Worm (Caenorhabditis elegans) whole organism, L4 larva: ENCODE data around the gene C17B7.4.

Experiments
- F10B5.3 ChIP-seq: sonication (generic microtip); optimal IDR thresholded peaks from 2 replicates; lab custom pipeline; 2016; ENCODE audit warnings: mild to moderate bottlenecking, missing genetic modification characterization, missing compliant biosample characterization
- F37D6.2 ChIP-seq: sonication (generic microtip); optimal IDR thresholded peaks from 2 replicates; lab custom pipeline; 2016; ENCODE audit warnings: mild to moderate bottlenecking, missing genetic modification characterization, missing compliant biosample characterization
- F49E8.2 ChIP-seq: sonication (generic microtip); optimal IDR thresholded peaks from 2 replicates; lab custom pipeline; 2016; ENCODE audit warnings: missing compliant biosample characterization, mild to moderate bottlenecking, missing genetic modification characterization, borderline replicate concordance
- R02D3.7 ChIP-seq: fragments of 150-350 bp; sonication (generic microtip); optimal IDR thresholded peaks from 3 replicates; lab custom pipeline; 2014; ENCODE audit warnings: missing biosample characterization, missing genetic modification characterization
- T20F7.1 ChIP-seq: fragments of 200-800 bp; sonication (Bioruptor generic); optimal IDR thresholded peaks from 2 replicates; lab custom pipeline; 2018; ENCODE audit warnings: mild to moderate bottlenecking, missing genetic modification characterization, missing compliant biosample characterization
- T26A8.4 ChIP-seq: fragments of 200-800 bp; sonication (Bioruptor generic); IDR thresholded peaks from 2 replicates; pipeline ENCODE4 v1.3.6; 2022; ENCODE audit warnings: missing genetic modification characterization, missing compliant biosample characterization
- Y105C5A.15 ChIP-seq: fragments of 200-800 bp; sonication (Bioruptor generic); IDR thresholded peaks from 2 replicates; pipeline ENCODE4 v1.3.6; 2022; ENCODE audit warnings: missing genetic modification characterization, missing compliant biosample characterization
- Y75B8A.6 ChIP-seq: fragments of 200-800 bp; sonication (Bioruptor generic); IDR thresholded peaks from 2 replicates; pipeline ENCODE4 v1.3.6; 2022; ENCODE audit warnings: missing genetic modification reagents, missing genetic modification characterization, missing compliant biosample characterization
- ZK546.5 ChIP-seq, 2 experiments: sonication (generic microtip); optimal IDR thresholded peaks; 2 replicates each; lab custom pipeline; 2017; ENCODE audit warnings: missing biosample characterization in 2 of 2, missing genetic modification characterization in 2 of 2
- aly-2 ChIP-seq: sonication (generic microtip); optimal IDR thresholded peaks from 2 replicates; lab custom pipeline; 2018; ENCODE audit warnings: missing biosample characterization, missing genetic modification characterization
- ceh-28 ChIP-seq: fragments of 150-350 bp; optimal IDR thresholded peaks from 2 replicates; lab custom pipeline; 2014; ENCODE audit warnings: missing biosample characterization, missing genetic modification reagents, missing genetic modification characterization
- ceh-82 ChIP-seq: sonication (generic microtip); optimal IDR thresholded peaks from 2 replicates; lab custom pipeline; 2017; ENCODE audit warnings: missing biosample characterization, missing genetic modification characterization
- ctbp-1 ChIP-seq: fragments of 200-800 bp; sonication (Bioruptor generic); IDR thresholded peaks from 2 replicates; pipeline ENCODE4 v1.3.6; 2022; ENCODE audit warnings: missing genetic modification reagents, missing genetic modification characterization, missing compliant biosample characterization
- daf-19 ChIP-seq: fragments of 200-800 bp; sonication (Bioruptor generic); conservative IDR thresholded peaks from 2 replicates; pipeline ENCODE4 v1.3.6; 2022; ENCODE audit warnings: missing genetic modification characterization, missing compliant biosample characterization
- daf-8 ChIP-seq: fragments of 200-800 bp; sonication (Bioruptor generic); IDR thresholded peaks from 2 replicates; pipeline ENCODE4 v1.3.6; 2022; ENCODE audit warnings: missing genetic modification characterization, missing compliant biosample characterization
- dmd-8 ChIP-seq: fragments of 200-800 bp; sonication (Bioruptor generic); IDR thresholded peaks from 2 replicates; pipeline ENCODE4 v1.3.6; 2022; ENCODE audit warnings: missing genetic modification characterization, missing compliant biosample characterization
- dpl-1 ChIP-seq: fragments of 150-350 bp; optimal IDR thresholded peaks from 2 replicates; lab custom pipeline; 2014; ENCODE audit warnings: missing biosample characterization, missing genetic modification reagents, missing genetic modification characterization
- duxl-1 ChIP-seq: sonication (generic microtip); optimal IDR thresholded peaks from 2 replicates; lab custom pipeline; 2016; ENCODE audit warnings: mild to moderate bottlenecking, missing genetic modification characterization, moderate library complexity, missing compliant biosample characterization; ENCODE audit not compliant: poor library complexity
- egl-43 ChIP-seq: fragments of 200-800 bp; sonication (Bioruptor generic); IDR thresholded peaks from 2 replicates; pipeline ENCODE4 v1.3.6; 2022; ENCODE audit warnings: missing genetic modification reagents, missing genetic modification characterization, missing compliant biosample characterization
- fkh-10 ChIP-seq: fragments of 150-350 bp; optimal IDR thresholded peaks from 2 replicates; lab custom pipeline; 2014; ENCODE audit warnings: missing biosample characterization, missing genetic modification reagents, missing genetic modification characterization
- fos-1 ChIP-seq: fragments of 150-350 bp; optimal IDR thresholded peaks from 2 replicates; lab custom pipeline; 2014; ENCODE audit warnings: missing biosample characterization, missing genetic modification characterization
- gei-8 ChIP-seq: fragments of 200-800 bp; sonication (Bioruptor generic); optimal IDR thresholded peaks from 2 replicates; lab custom pipeline; 2018; ENCODE audit warnings: mild to moderate bottlenecking, missing genetic modification characterization, missing compliant biosample characterization
- hif-1 ChIP-seq, 2 experiments: sonication (generic microtip); optimal IDR thresholded peaks; 2 replicates each; lab custom pipeline; 2016 to 2017; ENCODE audit warnings: missing compliant biosample characterization in 2 of 2, missing genetic modification characterization in 2 of 2, missing genetic modification reagents in 2 of 2, missing genotype in 2 of 2, mild to moderate bottlenecking in 1 of 2
- hlh-30 ChIP-seq: sonication (generic microtip); optimal IDR thresholded peaks from 2 replicates; lab custom pipeline; 2017; ENCODE audit warnings: antibody characterized with exemption, mild to moderate bottlenecking, missing genetic modification characterization, missing compliant biosample characterization; ENCODE audit not compliant: insufficient read depth
- hmg-1.1 ChIP-seq: fragments of 200-800 bp; sonication (Bioruptor generic); IDR thresholded peaks from 2 replicates; pipeline ENCODE4 v1.3.6; 2022; ENCODE audit warnings: missing genetic modification reagents, missing genetic modification characterization, missing compliant biosample characterization
- lim-7 ChIP-seq: fragments of 200-800 bp; sonication (Bioruptor generic); IDR thresholded peaks from 2 replicates; pipeline ENCODE4 v1.3.6; 2022; ENCODE audit warnings: missing genetic modification characterization, missing compliant biosample characterization
- lin-29 ChIP-seq: fragments of 200-800 bp; sonication (Bioruptor generic); IDR thresholded peaks from 2 replicates; pipeline ENCODE4 v1.3.6; 2022; ENCODE audit warnings: missing genetic modification reagents, missing genetic modification characterization, missing compliant biosample characterization
- lsy-2 ChIP-seq, 2 experiments: fragments of 150-350 bp in 1 of 2; sonication (generic microtip) in 1 of 2; optimal IDR thresholded peaks; 2 replicates each; lab custom pipeline; 2014 to 2017; ENCODE audit warnings: missing biosample characterization in 2 of 2, missing genetic modification characterization in 2 of 2
- madf-5 ChIP-seq, 2 experiments: fragments of 200-800 bp; sonication (Bioruptor generic); IDR thresholded peaks; 2 replicates each; pipeline ENCODE4 v1.3.6; 2022; ENCODE audit warnings: missing compliant biosample characterization in 2 of 2, missing genetic modification characterization in 2 of 2
- mes-2 ChIP-seq: sonication (generic microtip); optimal IDR thresholded peaks from 2 replicates; lab custom pipeline; 2016; ENCODE audit warnings: missing genotype, mild to moderate bottlenecking, missing genetic modification characterization, missing compliant biosample characterization; ENCODE audit not compliant: poor library complexity, severe bottlenecking
- mxl-2 ChIP-seq: fragments of 200-800 bp; sonication (Bioruptor generic); conservative IDR thresholded peaks from 2 replicates; pipeline ENCODE4 v1.3.6; 2022; ENCODE audit warnings: missing genetic modification reagents, missing genetic modification characterization, missing compliant biosample characterization
- mxl-3 ChIP-seq: fragments of 200-800 bp; sonication (Bioruptor generic); optimal IDR thresholded peaks from 2 replicates; lab custom pipeline; 2018; ENCODE audit warnings: mild to moderate bottlenecking, missing genetic modification characterization, missing compliant biosample characterization
- nhr-102 ChIP-seq: sonication (generic microtip); optimal IDR thresholded peaks from 2 replicates; lab custom pipeline; 2016; ENCODE audit warnings: mild to moderate bottlenecking, missing genetic modification characterization, moderate library complexity, missing compliant biosample characterization
- nhr-11 ChIP-seq: fragments of 150-350 bp; optimal IDR thresholded peaks from 2 replicates; lab custom pipeline; 2014; ENCODE audit warnings: missing biosample characterization, missing genetic modification characterization
- nhr-25 ChIP-seq: sonication (generic microtip); optimal IDR thresholded peaks from 2 replicates; lab custom pipeline; 2017; ENCODE audit warnings: missing genetic modification characterization, mild to moderate bottlenecking, missing compliant biosample characterization, antibody characterized with exemption, moderate library complexity, borderline replicate concordance; ENCODE audit not compliant: insufficient read depth
- nhr-28 ChIP-seq: fragments of 150-350 bp; optimal IDR thresholded peaks from 2 replicates; lab custom pipeline; 2014; ENCODE audit warnings: missing biosample characterization, missing genetic modification characterization
- nhr-48 ChIP-seq: sonication (generic microtip); optimal IDR thresholded peaks from 2 replicates; lab custom pipeline; 2016; ENCODE audit warnings: mild to moderate bottlenecking, missing genetic modification characterization, missing compliant biosample characterization
- nhr-76 ChIP-seq: fragments of 150-350 bp; optimal IDR thresholded peaks from 2 replicates; lab custom pipeline; 2014; ENCODE audit warnings: missing biosample characterization, missing genetic modification characterization
- nhr-77 ChIP-seq: fragments of 150-350 bp; optimal IDR thresholded peaks from 2 replicates; lab custom pipeline; 2014; ENCODE audit warnings: missing biosample characterization, missing genetic modification characterization
- pqm-1 ChIP-seq: sonication (generic microtip); optimal IDR thresholded peaks from 2 replicates; lab custom pipeline; 2017; ENCODE audit warnings: missing biosample characterization, missing genetic modification characterization
- set-16 ChIP-seq: fragments of 200-800 bp; sonication (Bioruptor generic); IDR thresholded peaks from 2 replicates; pipeline ENCODE4 v1.3.6; 2022; ENCODE audit warnings: missing genetic modification reagents, missing genetic modification characterization, missing compliant biosample characterization
- skn-1 ChIP-seq: fragments of 150-350 bp; optimal IDR thresholded peaks from 2 replicates; lab custom pipeline; 2014; ENCODE audit warnings: missing biosample characterization, missing genetic modification characterization
- snpc-4 ChIP-seq: fragments of 150-350 bp; optimal IDR thresholded peaks from 2 replicates; lab custom pipeline; 2014; ENCODE audit warnings: missing biosample characterization, missing genetic modification characterization
- spr-1 ChIP-seq: sonication (generic microtip); optimal IDR thresholded peaks from 2 replicates; lab custom pipeline; 2016; ENCODE audit warnings: mild to moderate bottlenecking, missing genetic modification characterization, missing compliant biosample characterization
- spr-3 ChIP-seq: fragments of 200-800 bp; sonication (Bioruptor generic); optimal IDR thresholded peaks from 2 replicates; lab custom pipeline; 2018; ENCODE audit warnings: mild to moderate bottlenecking, missing genetic modification characterization, missing compliant biosample characterization
- tag-97 ChIP-seq: fragments of 200-800 bp; sonication (Bioruptor generic); IDR thresholded peaks from 2 replicates; pipeline ENCODE4 v1.3.6; 2022; ENCODE audit warnings: missing genetic modification characterization, missing compliant biosample characterization
- unc-62 ChIP-seq, 3 experiments: fragments of 150-350 bp in 1 of 3; sonication (generic microtip); optimal IDR thresholded peaks in 2 of 3; peaks in 1 of 3; 1 replicate in 1 of 3; 2 replicates in 2 of 3; lab custom pipeline; 2014 to 2017; ENCODE audit warnings: missing biosample characterization in 3 of 3, missing genetic modification characterization in 3 of 3, missing genetic modification reagents in 3 of 3, missing genotype in 1 of 3
- vab-7 ChIP-seq: fragments of 200-800 bp; sonication (Bioruptor generic); IDR thresholded peaks from 2 replicates; pipeline ENCODE4 v1.3.6; 2022; ENCODE audit warnings: missing genetic modification reagents, missing genetic modification characterization, missing compliant biosample characterization
- zag-1 ChIP-seq: fragments of 150-350 bp; optimal IDR thresholded peaks from 2 replicates; lab custom pipeline; 2014; ENCODE audit warnings: missing biosample characterization, missing genetic modification characterization
- zfp-2 ChIP-seq: sonication (generic microtip); optimal IDR thresholded peaks from 2 replicates; lab custom pipeline; 2016; ENCODE audit warnings: mild to moderate bottlenecking, missing genetic modification characterization, missing compliant biosample characterization
- ztf-11 ChIP-seq: fragments of 150-350 bp; optimal IDR thresholded peaks from 2 replicates; lab custom pipeline; 2014; ENCODE audit warnings: missing biosample characterization, missing genetic modification characterization

C17B7.4 gene

ce11 chrV:3315308-3315707 lies 23.8 kb upstream of the C17B7.4 start, which contains the start of gene arrd-19:
TSS of gene arrd-19 (minus strand) at chrV:3315516.
- TF ChIP-seq zfp-2 (tag; lab: Kevin White, UChicago): no peak
- no peak for TF ChIP-seq nhr-102 (tag; lab: Kevin White, UChicago)
- TF ChIP-seq dpl-1 (GFP tag; lab: Kevin White, UChicago): peak; percentile 66
- TF ChIP-seq madf-5 (GFP tag; IDR thresholded peaks at IDR 0.05; lab: Robert Waterston, UW): no peak
- TF ChIP-seq Y105C5A.15: no peak
- peak; percentile 26 to 79 for TF ChIP-seq lsy-2 (tag; optimal IDR thresholded peaks at IDR 0.05; lab: Kevin White, UChicago)
- TF ChIP-seq hif-1 (tag; optimal IDR thresholded peaks at IDR 0.05; lab: Kevin White, UChicago): peak in 1 of 2 experiments; percentile 64
- peak; percentile 90 for TF ChIP-seq nhr-28 (tag; lab: Kevin White, UChicago)
- no peak for TF ChIP-seq F49E8.2 (tag; lab: Kevin White, UChicago)
- peak; percentile 79 for TF ChIP-seq nhr-77
- no peak for TF ChIP-seq spr-3
- no peak for TF ChIP-seq gei-8 (GFP tag; lab: Kevin White, UChicago)
- TF ChIP-seq mxl-3: peak; percentile 72
- TF ChIP-seq daf-19: no peak
- peak; percentile 79 for TF ChIP-seq duxl-1 (tag; lab: Kevin White, UChicago)
- peak; percentile 90 for TF ChIP-seq nhr-48 (tag; lab: Kevin White, UChicago)
- TF ChIP-seq R02D3.7: no peak
- TF ChIP-seq lim-7: no peak
- no peak for TF ChIP-seq fos-1 (tag; lab: Kevin White, UChicago)
- TF ChIP-seq set-16 (GFP tag; lab: Robert Waterston, UW): no peak
- TF ChIP-seq egl-43: no peak; the same call in 1 of the 2 replicates
- no peak for TF ChIP-seq snpc-4 (tag; lab: Kevin White, UChicago)
- no peak; the same call in 1 of the 2 replicates for TF ChIP-seq vab-7 (GFP tag; lab: Robert Waterston, UW)
- TF ChIP-seq ZK546.5 (tag; optimal IDR thresholded peaks at IDR 0.05; lab: Kevin White, UChicago): no peak
- peak; percentile 53 for TF ChIP-seq nhr-25 (tag; lab: Kevin White, UChicago)
- TF ChIP-seq hmg-1.1 (GFP tag; lab: Robert Waterston, UW): peak; percentile 93
- TF ChIP-seq aly-2 (tag; lab: Kevin White, UChicago): no peak
- no peak for TF ChIP-seq nhr-76
- no peak for TF ChIP-seq skn-1 (tag; lab: Kevin White, UChicago)
- TF ChIP-seq lin-29 (GFP tag; lab: Robert Waterston, UW): peak; percentile 58; the same call in 1 of the 2 replicates
- TF ChIP-seq ceh-82 (tag; lab: Kevin White, UChicago): no peak
- no peak for TF ChIP-seq Y75B8A.6
- peak in 1 of 2 experiments; percentile 97 for TF ChIP-seq unc-62 (GFP tag; optimal IDR thresholded peaks at IDR 0.05 in 1 of 2; lab: Kevin White, UChicago)
- no peak for TF ChIP-seq unc-62 (tag; optimal IDR thresholded peaks at IDR 0.05; lab: Kevin White, UChicago)
- TF ChIP-seq hlh-30 (tag; lab: Kevin White, UChicago): peak; percentile 58
- TF ChIP-seq mes-2 (tag; lab: Kevin White, UChicago): peak; percentile 80
- no peak for TF ChIP-seq spr-1 (tag; lab: Kevin White, UChicago)
- TF ChIP-seq mxl-2 (GFP tag; lab: Robert Waterston, UW): no peak
- peak; percentile 72 for TF ChIP-seq fkh-10 (GFP tag; lab: Kevin White, UChicago)
- TF ChIP-seq T20F7.1 (GFP tag; lab: Kevin White, UChicago): no peak
- no peak for TF ChIP-seq zag-1 (tag; lab: Kevin White, UChicago)
- no peak for TF ChIP-seq daf-8 (GFP tag; lab: Robert Waterston, UW)
- no peak for TF ChIP-seq dmd-8 (GFP tag; lab: Robert Waterston, UW)
- TF ChIP-seq pqm-1 (tag; lab: Kevin White, UChicago): peak; percentile 32
- peak; percentile 74 for TF ChIP-seq nhr-11 (tag; lab: Kevin White, UChicago)
- no peak for TF ChIP-seq tag-97 (GFP tag; lab: Robert Waterston, UW)
- peak; percentile 86 for TF ChIP-seq ctbp-1
- TF ChIP-seq ztf-11 (tag; lab: Kevin White, UChicago): no peak
- TF ChIP-seq F37D6.2: peak; percentile 41
- no peak for TF ChIP-seq F10B5.3 (tag; lab: Kevin White, UChicago)
- no peak for TF ChIP-seq T26A8.4 (GFP tag; lab: Robert Waterston, UW)
- no peak for TF ChIP-seq ceh-28 (tag; lab: Kevin White, UChicago)
